Worm (Caenorhabditis elegans) whole organism, L2 larva: ENCODE results near the gene lips-3.
A peak's percentile ranks its signal among the peaks of the same experiment; 100 is the strongest.

Experiments used
- C34F6.9 ChIP-seq: fragments of 150-350 bp; optimal IDR thresholded peaks from 2 replicates; lab custom pipeline; 2014; ENCODE audit warnings: missing biosample characterization, missing genetic modification characterization
- F13H6.1 ChIP-seq: sonication (generic microtip); optimal IDR thresholded peaks from 2 replicates; lab custom pipeline; 2016; ENCODE audit warnings: missing genetic modification characterization, missing compliant biosample characterization
- ZK546.5 ChIP-seq: sonication (generic microtip); optimal IDR thresholded peaks from 2 replicates; lab custom pipeline; 2017; ENCODE audit warnings: missing biosample characterization, missing genetic modification characterization
- aly-2 ChIP-seq: fragments of 150-350 bp; optimal IDR thresholded peaks from 2 replicates; lab custom pipeline; 2014; ENCODE audit warnings: missing biosample characterization, missing genetic modification characterization
- ama-1 ChIP-seq: fragments of 150-350 bp; optimal IDR thresholded peaks from 2 replicates; lab custom pipeline; 2018; ENCODE audit warnings: inconsistent platforms
- ceh-16 ChIP-seq: fragments of 150-350 bp; optimal IDR thresholded peaks from 2 replicates; lab custom pipeline; 2014; ENCODE audit warnings: missing biosample characterization, missing genetic modification characterization
- ceh-82 ChIP-seq: fragments of 150-350 bp; optimal IDR thresholded peaks from 2 replicates; lab custom pipeline; 2014; ENCODE audit warnings: missing biosample characterization, missing genetic modification characterization
- crh-2 ChIP-seq: sonication (generic microtip); optimal IDR thresholded peaks from 2 replicates; lab custom pipeline; 2017; ENCODE audit warnings: missing biosample characterization, missing genetic modification characterization
- dmd-4 ChIP-seq: sonication (generic microtip); optimal IDR thresholded peaks from 2 replicates; lab custom pipeline; 2017; ENCODE audit warnings: missing biosample characterization, missing genetic modification characterization
- elt-1 ChIP-seq: fragments of 150-350 bp; optimal IDR thresholded peaks from 2 replicates; lab custom pipeline; 2014; ENCODE audit warnings: missing biosample characterization, missing genetic modification characterization
- elt-3 ChIP-seq: sonication (generic microtip); optimal IDR thresholded peaks from 2 replicates; lab custom pipeline; 2017; ENCODE audit warnings: missing biosample characterization, missing genetic modification characterization
- fos-1 ChIP-seq: fragments of 150-350 bp; optimal IDR thresholded peaks from 2 replicates; lab custom pipeline; 2014; ENCODE audit warnings: missing biosample characterization, missing genetic modification characterization
- gmeb-1 ChIP-seq: fragments of 150-350 bp; optimal IDR thresholded peaks from 2 replicates; lab custom pipeline; 2014; ENCODE audit warnings: missing biosample characterization, missing genetic modification characterization
- lin-11 ChIP-seq: fragments of 150-350 bp; sonication (generic microtip); optimal IDR thresholded peaks from 2 replicates; lab custom pipeline; 2014; ENCODE audit warnings: missing biosample characterization, missing genetic modification characterization, inconsistent platforms, mixed read lengths
- lin-13 ChIP-seq: fragments of 150-350 bp; optimal IDR thresholded peaks from 2 replicates; lab custom pipeline; 2014; ENCODE audit warnings: missing biosample characterization, missing genetic modification reagents, missing genetic modification characterization
- lin-39 ChIP-seq: fragments of 150-350 bp; optimal IDR thresholded peaks from 2 replicates; lab custom pipeline; 2014; ENCODE audit warnings: missing biosample characterization, missing genetic modification reagents, missing genetic modification characterization
- lsy-2 ChIP-seq, 2 experiments: fragments of 150-350 bp in 1 of 2; sonication (generic microtip) in 1 of 2; optimal IDR thresholded peaks; 2 replicates each; lab custom pipeline; 2014 to 2017; ENCODE audit warnings: missing biosample characterization in 2 of 2, missing genetic modification characterization in 2 of 2
- mab-5 ChIP-seq: fragments of 150-350 bp; optimal IDR thresholded peaks from 2 replicates; lab custom pipeline; 2014; ENCODE audit warnings: missing biosample characterization, missing genetic modification characterization
- mdl-1 ChIP-seq, 2 experiments: fragments of 150-350 bp in 1 of 2; sonication (generic microtip) in 1 of 2; optimal IDR thresholded peaks; 2 replicates each; lab custom pipeline; 2017; ENCODE audit warnings: missing biosample characterization in 2 of 2, missing genetic modification characterization in 2 of 2
- nhr-10 ChIP-seq: sonication (generic microtip); optimal IDR thresholded peaks from 2 replicates; lab custom pipeline; 2017; ENCODE audit warnings: missing biosample characterization, missing genetic modification characterization
- nhr-11 ChIP-seq: fragments of 150-350 bp; optimal IDR thresholded peaks from 2 replicates; lab custom pipeline; 2014; ENCODE audit warnings: missing biosample characterization, missing genetic modification characterization
- nhr-12 ChIP-seq: fragments of 150-350 bp; optimal IDR thresholded peaks from 2 replicates; lab custom pipeline; 2014; ENCODE audit warnings: missing biosample characterization, missing genetic modification characterization
- nhr-129 ChIP-seq: fragments of 150-350 bp; optimal IDR thresholded peaks from 2 replicates; lab custom pipeline; 2014; ENCODE audit warnings: missing biosample characterization, missing genetic modification characterization
- nhr-21 ChIP-seq: fragments of 150-350 bp; optimal IDR thresholded peaks from 2 replicates; lab custom pipeline; 2014; ENCODE audit warnings: missing biosample characterization, missing genetic modification characterization
- nhr-23 ChIP-seq: fragments of 150-350 bp; optimal IDR thresholded peaks from 2 replicates; lab custom pipeline; 2014; ENCODE audit warnings: missing biosample characterization, missing genetic modification reagents, missing genetic modification characterization
- nhr-237 ChIP-seq: fragments of 150-350 bp; optimal IDR thresholded peaks from 2 replicates; lab custom pipeline; 2014; ENCODE audit warnings: missing biosample characterization, missing genetic modification characterization
- nhr-25 ChIP-seq: fragments of 150-350 bp; sonication (generic microtip); optimal IDR thresholded peaks from 3 replicates; lab custom pipeline; 2014; ENCODE audit warnings: missing biosample characterization, missing genetic modification characterization
- nhr-6 ChIP-seq: fragments of 150-350 bp; optimal IDR thresholded peaks from 2 replicates; lab custom pipeline; 2014; ENCODE audit warnings: missing biosample characterization, missing genetic modification characterization
- peb-1 ChIP-seq: fragments of 150-350 bp; optimal IDR thresholded peaks from 2 replicates; lab custom pipeline; 2014; ENCODE audit warnings: missing biosample characterization, missing genetic modification characterization
- sem-4 ChIP-seq: fragments of 150-350 bp; optimal IDR thresholded peaks from 2 replicates; lab custom pipeline; 2014; ENCODE audit warnings: missing biosample characterization, missing genetic modification reagents, missing genetic modification characterization
- skn-1 ChIP-seq: sonication (generic microtip); optimal IDR thresholded peaks from 2 replicates; lab custom pipeline; 2017; ENCODE audit warnings: missing biosample characterization, missing genetic modification characterization
- sma-3 ChIP-seq: sonication (generic microtip); optimal IDR thresholded peaks from 2 replicates; lab custom pipeline; 2016; ENCODE audit warnings: missing genetic modification reagents, missing genetic modification characterization, missing compliant biosample characterization
- sma-9 ChIP-seq, 2 experiments: fragments of 150-350 bp in 1 of 2; sonication (generic microtip) in 1 of 2; optimal IDR thresholded peaks; 2 replicates each; lab custom pipeline; 2014 to 2016; ENCODE audit warnings: missing genetic modification characterization in 2 of 2, mild to moderate bottlenecking in 1 of 2, missing biosample characterization in 1 of 2, missing compliant biosample characterization in 1 of 2, missing genetic modification reagents in 1 of 2, moderate library complexity in 1 of 2
- snpc-4 ChIP-seq: fragments of 150-350 bp; optimal IDR thresholded peaks from 2 replicates; lab custom pipeline; 2014; ENCODE audit warnings: missing biosample characterization, missing genetic modification characterization
- unc-39 ChIP-seq: fragments of 150-350 bp; optimal IDR thresholded peaks from 2 replicates; lab custom pipeline; 2014; ENCODE audit warnings: missing biosample characterization, missing genetic modification characterization
- unc-55 ChIP-seq: fragments of 150-350 bp; sonication (generic microtip); optimal IDR thresholded peaks from 3 replicates; lab custom pipeline; 2014; ENCODE audit warnings: missing biosample characterization, missing genetic modification reagents, missing genetic modification characterization
- zag-1 ChIP-seq: fragments of 150-350 bp; optimal IDR thresholded peaks from 2 replicates; lab custom pipeline; 2014; ENCODE audit warnings: missing biosample characterization, missing genetic modification characterization
- ztf-11 ChIP-seq: sonication (generic microtip); optimal IDR thresholded peaks from 2 replicates; lab custom pipeline; 2017; ENCODE audit warnings: missing biosample characterization, missing genetic modification characterization
- ztf-4 ChIP-seq: fragments of 150-350 bp; optimal IDR thresholded peaks from 2 replicates; lab custom pipeline; 2014; ENCODE audit warnings: missing biosample characterization, missing genetic modification characterization

The lips-3 gene

ce11 chrIII:4659426-4659825, 43.1 kb downstream of the lips-3 start:
- TF ChIP-seq crh-2: peak; percentile 36
- TF ChIP-seq peb-1 (tag; lab: Kevin White, UChicago): no peak
- no peak for TF ChIP-seq ama-1 (lab: Kevin White, UChicago)
- no peak for TF ChIP-seq mdl-1 (tag; optimal IDR thresholded peaks at IDR 0.05; lab: Kevin White, UChicago)
- TF ChIP-seq, all 48 proteins: peak for 1

- TF ChIP-seq peb-1 (tag; lab: Kevin White, UChicago) (no peak), nhr-237 (tag; lab: Kevin White, UChicago) (no peak), ztf-11 (tag; lab: Kevin White, UChicago) (no peak), nhr-11 (no peak), sem-4 (tag; lab: Kevin White, UChicago) (no peak), sma-9 (GFP tag; optimal IDR thresholded peaks at IDR 0.05; lab: Kevin White, UChicago) (no peak), sma-9 (tag; optimal IDR thresholded peaks at IDR 0.05; lab: Kevin White, UChicago) (no peak), unc-55 (no peak), lsy-2 (tag; optimal IDR thresholded peaks at IDR 0.05; lab: Kevin White, UChicago) (no peak), ZK546.5 (tag; lab: Kevin White, UChicago) (no peak), skn-1 (no peak), nhr-10 (no peak), ztf-4 (tag; lab: Kevin White, UChicago) (no peak), lin-13 (GFP tag; lab: Kevin White, UChicago) (no peak)
Observed at ce11 chrIII:4665272-4665671, 48.9 kb downstream of the lips-3 start, which contains the start of gene T23F11.4. T23F11.4 (minus strand) TSS chrIII:4665372.

DNA sequence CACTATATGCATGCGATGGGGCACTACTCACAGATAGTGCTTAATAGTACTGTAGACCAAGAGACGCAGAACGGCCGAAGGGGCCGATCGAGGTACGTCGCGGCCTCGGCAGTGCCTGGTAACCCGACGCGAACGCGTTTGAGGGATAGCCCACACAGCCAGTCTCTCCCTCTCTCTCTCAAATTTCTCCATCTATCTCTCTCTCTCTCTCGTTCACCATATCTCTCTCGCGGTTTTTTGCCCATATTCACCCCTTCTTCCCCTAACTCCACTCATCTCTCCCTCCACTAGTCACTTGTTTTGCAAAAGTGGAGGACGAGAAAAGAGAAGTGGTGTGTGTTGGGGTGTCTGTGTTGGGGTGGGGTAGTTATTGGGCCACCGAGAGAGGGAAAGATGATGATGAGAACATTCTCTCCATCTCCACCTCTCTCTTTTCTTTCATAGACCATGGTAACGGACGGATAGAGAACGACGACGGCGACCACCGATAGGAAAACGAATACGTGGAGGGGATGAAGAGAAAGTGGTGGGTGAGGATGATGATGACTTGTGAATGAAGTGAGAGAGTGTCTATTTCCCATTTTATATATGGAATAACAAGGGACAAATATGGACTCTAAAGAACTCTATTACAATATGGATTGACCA, 50.5 kb downstream of the lips-3 start:
- TF ChIP-seq F13H6.1 (tag; lab: Kevin White, UChicago) (peak; percentile 65), fos-1 (peak; percentile 7), nhr-25 (tag; lab: Kevin White, UChicago) (peak; percentile 73), nhr-23 (tag; lab: Kevin White, UChicago) (no peak), nhr-11 (no peak), nhr-129 (tag; lab: Kevin White, UChicago) (peak; percentile 61), elt-3 (no peak), lsy-2 (tag; optimal IDR thresholded peaks at IDR 0.05; lab: Kevin White, UChicago) (peak in 1 of 2 experiments; percentile 52), elt-1 (tag; lab: Kevin White, UChicago) (no peak), dmd-4 (tag; lab: Kevin White, UChicago) (no peak), nhr-21 (peak; percentile 47), ztf-4 (tag; lab: Kevin White, UChicago) (no peak), sma-9 (GFP tag; optimal IDR thresholded peaks at IDR 0.05; lab: Kevin White, UChicago) (peak; percentile 49), sma-9 (tag; optimal IDR thresholded peaks at IDR 0.05; lab: Kevin White, UChicago) (no peak), lin-11 (tag; lab: Kevin White, UChicago) (no peak), nhr-12 (tag; lab: Kevin White, UChicago) (no peak), C34F6.9 (tag; lab: Kevin White, UChicago) (peak; percentile 70), snpc-4 (tag; lab: Kevin White, UChicago) (no peak), sma-3 (GFP tag; lab: Kevin White, UChicago) (peak; percentile 52), lin-13 (GFP tag; lab: Kevin White, UChicago) (peak; percentile 29), mab-5 (tag; lab: Kevin White, UChicago) (no peak), zag-1 (tag; lab: Kevin White, UChicago) (peak; percentile 46), sem-4 (tag; lab: Kevin White, UChicago) (no peak), lin-39 (tag; lab: Kevin White, UChicago) (no peak), ceh-16 (peak; percentile 2), mdl-1 (tag; optimal IDR thresholded peaks at IDR 0.05; lab: Kevin White, UChicago) (peak; percentile 5 to 15), nhr-6 (tag; lab: Kevin White, UChicago) (peak; percentile 34), ceh-82 (tag; lab: Kevin White, UChicago) (no peak), crh-2 (peak; percentile 25), unc-55 (peak; percentile 67), unc-39 (tag; lab: Kevin White, UChicago) (no peak)

- TF ChIP-seq nhr-129 (tag; lab: Kevin White, UChicago) (peak; percentile 5), nhr-12 (tag; lab: Kevin White, UChicago) (no peak), elt-3 (no peak), nhr-6 (tag; lab: Kevin White, UChicago) (no peak), gmeb-1 (tag; lab: Kevin White, UChicago) (peak; percentile 10), fos-1 (peak; percentile 58), aly-2 (tag; lab: Kevin White, UChicago) (no peak)
- TF ChIP-seq, all 48 proteins: peak for 3
Observed at ce11 chrIII:4668073-4668472, 51.7 kb downstream of the lips-3 start.
